Fruit fly (Drosophila melanogaster) whole organism, adult: ENCODE measurements around the gene tHMG1.

ENCODE experiments used
- CG11617 ChIP-seq: fragments of 200-800 bp; sonication (Bioruptor generic); optimal IDR thresholded peaks from 2 replicates; lab custom pipeline; 2017; ENCODE audit warnings: mild to moderate bottlenecking, missing biosample characterization, missing genetic modification reagents, missing genetic modification characterization
- CG12768 ChIP-seq: fragments of 200-800 bp; sonication (Bioruptor generic); optimal IDR thresholded peaks from 2 replicates; lab custom pipeline; 2017; ENCODE audit warnings: missing biosample characterization, missing genetic modification characterization, mild to moderate bottlenecking, moderate library complexity, missing genetic modification reagents
- CG14711 ChIP-seq: fragments of 200-800 bp; sonication (Bioruptor generic); optimal IDR thresholded peaks from 2 replicates; lab custom pipeline; 2018; ENCODE audit warnings: missing biosample characterization, mild to moderate bottlenecking, missing genetic modification characterization, moderate library complexity
- CG1620 ChIP-seq: fragments of 200-800 bp; sonication (Bioruptor generic); optimal IDR thresholded peaks from 2 replicates; lab custom pipeline; 2016; ENCODE audit warnings: missing biosample characterization, missing genetic modification characterization
- CG33017 ChIP-seq: fragments of 200-800 bp; sonication (Bioruptor generic); optimal IDR thresholded peaks from 2 replicates; lab custom pipeline; 2018; ENCODE audit warnings: missing biosample characterization, mild to moderate bottlenecking, missing genetic modification characterization, moderate library complexity
- CG5204 ChIP-seq: fragments of 200-800 bp; sonication (Bioruptor generic); optimal IDR thresholded peaks from 2 replicates; lab custom pipeline; 2016; ENCODE audit warnings: missing biosample characterization, missing genetic modification characterization
- CG7045 ChIP-seq: fragments of 200-800 bp; sonication (Bioruptor generic); optimal IDR thresholded peaks from 2 replicates; lab custom pipeline; 2017; ENCODE audit warnings: missing biosample characterization, mild to moderate bottlenecking, missing genetic modification characterization
- CG7101 ChIP-seq: fragments of 200-800 bp; sonication (Bioruptor generic); optimal IDR thresholded peaks from 2 replicates; lab custom pipeline; 2018; ENCODE audit warnings: missing biosample characterization, mild to moderate bottlenecking, missing genetic modification characterization, moderate library complexity
- Clk ChIP-seq: fragments of 200-800 bp; sonication (Bioruptor generic); optimal IDR thresholded peaks from 2 replicates; lab custom pipeline; 2017; ENCODE audit warnings: missing biosample characterization, missing genetic modification characterization
- Crg-1 ChIP-seq: fragments of 200-800 bp; sonication (Bioruptor generic); optimal IDR thresholded peaks from 2 replicates; lab custom pipeline; 2016; ENCODE audit warnings: missing biosample characterization, missing genetic modification characterization
- Hr96 ChIP-seq: fragments of 200-800 bp; sonication (Bioruptor generic); optimal IDR thresholded peaks from 2 replicates; lab custom pipeline; 2016; ENCODE audit warnings: missing biosample characterization, missing genetic modification characterization
- Mnt ChIP-seq: fragments of 200-800 bp; sonication (Bioruptor generic); optimal IDR thresholded peaks from 2 replicates; lab custom pipeline; 2016; ENCODE audit warnings: missing biosample characterization, mild to moderate bottlenecking, missing genetic modification characterization
- bab1 ChIP-seq: fragments of 200-800 bp; sonication (Bioruptor generic); optimal IDR thresholded peaks from 3 replicates; lab custom pipeline; 2019; ENCODE audit warnings: missing biosample characterization, mild to moderate bottlenecking, missing genetic modification characterization, moderate library complexity
- cic ChIP-seq: fragments of 200-800 bp; sonication (Bioruptor generic); optimal IDR thresholded peaks from 2 replicates; lab custom pipeline; 2017; ENCODE audit warnings: missing biosample characterization, mild to moderate bottlenecking, missing genetic modification characterization, moderate library complexity
- cnc ChIP-seq, 2 experiments: fragments of >200 bp; optimal IDR thresholded peaks; 2 replicates each; lab custom pipeline; 2017
- kay ChIP-seq: fragments of 200-800 bp; sonication (Bioruptor generic); peaks from one replicate; lab custom pipeline; 2016; ENCODE audit warnings: missing biosample characterization, missing genetic modification characterization, borderline replicate concordance
- ovo ChIP-seq: fragments of 200-800 bp; sonication (Bioruptor generic); optimal IDR thresholded peaks from 2 replicates; lab custom pipeline; 2016; ENCODE audit warnings: missing biosample characterization, missing genetic modification characterization
- pad ChIP-seq: fragments of 200-800 bp; sonication (Bioruptor generic); optimal IDR thresholded peaks from 3 replicates; lab custom pipeline; 2017; ENCODE audit warnings: missing biosample characterization, missing genetic modification characterization, mild to moderate bottlenecking, moderate library complexity, missing genetic modification reagents
- tj ChIP-seq: fragments of 200-800 bp; sonication (Bioruptor generic); optimal IDR thresholded peaks from 3 replicates; lab custom pipeline; 2017; ENCODE audit warnings: missing biosample characterization, mild to moderate bottlenecking, missing genetic modification characterization, moderate library complexity
- toe ChIP-seq: fragments of 200-800 bp; sonication (Bioruptor generic); optimal IDR thresholded peaks from 2 replicates; lab custom pipeline; 2016; ENCODE audit warnings: missing biosample characterization, missing genetic modification characterization

tHMG1 gene

DNA sequence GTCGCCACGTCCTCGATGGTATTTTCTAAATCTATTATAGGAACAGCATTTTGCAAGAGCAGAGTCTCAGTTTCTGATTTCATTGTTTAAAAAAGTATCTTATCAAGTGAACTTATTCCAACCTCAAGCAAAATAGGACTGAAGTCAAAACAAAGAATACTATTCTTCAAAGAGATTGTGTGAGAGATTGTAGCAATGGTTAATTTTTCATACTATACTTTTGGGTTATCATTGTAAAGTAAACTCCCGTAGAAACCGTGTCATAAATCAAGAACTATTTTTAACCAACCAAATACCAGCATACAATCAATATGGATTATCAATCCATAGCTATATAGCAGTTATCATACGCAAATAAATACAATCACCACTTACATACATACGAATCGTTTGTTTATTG is 40.2 kb downstream of the tHMG1 start, which contains the start of gene CG33093:
Gene CG33093, minus strand, starts transcription at position 122 of the 400 bp plus-strand sequence.
- TF ChIP-seq CG1620 (no peak), tj (GFP tag; lab: Kevin White, UChicago) (no peak), CG12768 (GFP tag; lab: Kevin White, UChicago) (no peak), cic (no peak), kay (GFP tag; lab: Kevin White, UChicago) (no peak), bab1 (GFP tag; lab: Kevin White, UChicago) (no peak), CG11617 (GFP tag; lab: Kevin White, UChicago) (no peak), Crg-1 (GFP tag; lab: Kevin White, UChicago) (no peak), CG14711 (tag; lab: Kevin White, UChicago) (no peak), CG7045 (GFP tag; lab: Kevin White, UChicago) (no peak), pad (GFP tag; lab: Kevin White, UChicago) (no peak), toe (GFP tag; lab: Kevin White, UChicago) (no peak), Hr96 (GFP tag; lab: Kevin White, UChicago) (no peak), CG7101 (tag; lab: Kevin White, UChicago) (no peak), ovo (no peak), CG33017 (tag; lab: Kevin White, UChicago) (no peak), cnc (optimal IDR thresholded peaks at IDR 0.05; lab: Kevin White, UChicago) (no peak), Clk (no peak), Mnt (GFP tag; lab: Kevin White, UChicago) (no peak), CG5204 (GFP tag; lab: Kevin White, UChicago) (no peak)

DNA sequence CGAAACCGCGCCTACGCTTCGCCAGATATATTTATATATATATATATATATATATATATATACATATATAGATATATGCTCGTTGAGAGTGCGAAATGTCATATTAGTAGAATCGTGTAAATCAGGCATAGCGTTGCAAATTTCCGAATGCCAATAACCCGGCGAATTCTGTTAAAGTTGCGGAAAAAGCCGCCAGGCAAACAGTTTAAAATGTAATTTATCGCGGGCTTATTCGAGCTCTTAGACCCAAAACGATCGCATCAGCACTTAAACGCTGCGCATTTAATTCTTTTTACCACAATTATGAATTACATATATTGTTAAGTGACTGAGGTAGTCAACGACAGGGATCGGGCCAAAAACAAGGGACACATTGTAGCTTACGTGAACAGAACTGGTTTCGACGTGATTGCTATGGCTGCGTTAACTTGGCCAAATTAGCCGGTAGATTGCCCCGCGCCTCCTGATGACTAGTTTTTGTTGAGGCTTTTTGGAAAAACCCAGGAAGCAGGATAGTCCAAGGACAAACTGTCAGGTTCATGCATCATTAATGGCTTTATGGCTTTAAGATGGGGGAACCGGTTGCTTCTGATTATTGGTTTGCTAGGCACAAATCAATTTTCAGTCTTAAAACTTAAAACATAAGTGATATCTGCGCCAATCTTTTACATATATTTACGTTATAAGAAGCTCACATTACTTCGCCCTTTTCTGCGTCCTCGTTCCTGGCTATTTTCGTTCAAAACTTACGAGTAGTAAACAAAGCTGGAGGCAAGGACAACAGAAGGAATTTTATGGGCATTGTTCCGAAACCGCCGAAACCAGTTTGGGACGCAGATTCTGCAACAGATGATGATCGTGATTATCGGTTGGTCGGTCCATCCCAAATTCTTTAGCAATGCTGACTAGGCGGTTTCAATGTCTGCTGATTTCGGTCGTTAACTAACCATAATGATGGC is 42.6 kb downstream of the tHMG1 start:
- TF ChIP-seq tj (GFP tag; lab: Kevin White, UChicago) (peak; percentile 97), CG1620 (no peak)

DNA sequence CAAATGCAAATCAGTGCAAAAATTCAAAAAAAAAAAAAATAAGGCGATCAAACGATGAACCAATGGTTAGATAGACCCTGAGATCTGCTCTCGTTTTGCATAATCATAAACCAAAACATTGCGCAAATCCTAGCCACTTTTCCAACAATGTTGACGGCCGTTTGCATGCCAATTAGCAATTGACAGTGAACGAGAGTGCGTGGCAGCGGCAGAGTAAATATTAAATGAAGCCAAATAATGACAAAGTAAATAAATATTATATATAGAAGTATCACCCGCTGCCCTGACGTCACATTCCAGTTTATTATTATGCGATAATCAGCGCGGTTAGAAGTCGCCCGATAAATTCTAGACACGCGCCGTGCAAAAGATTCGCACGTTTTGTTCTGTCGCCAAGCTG is 44.3 kb downstream of the tHMG1 start:
- TF ChIP-seq toe (GFP tag; lab: Kevin White, UChicago), result no peak
- TF ChIP-seq Crg-1 (GFP tag; lab: Kevin White, UChicago), result no peak
- TF ChIP-seq CG1620, result no peak
- no peak for TF ChIP-seq cic
- TF ChIP-seq CG7101 (tag; lab: Kevin White, UChicago), result no peak
- TF ChIP-seq tj (GFP tag; lab: Kevin White, UChicago), result no peak
- no peak for TF ChIP-seq CG33017 (tag; lab: Kevin White, UChicago)
- TF ChIP-seq kay (GFP tag; lab: Kevin White, UChicago), result no peak
- TF ChIP-seq cnc (optimal IDR thresholded peaks at IDR 0.05; lab: Kevin White, UChicago), result no peak
- TF ChIP-seq CG12768 (GFP tag; lab: Kevin White, UChicago), result no peak
- TF ChIP-seq CG14711 (tag; lab: Kevin White, UChicago), result no peak
- no peak for TF ChIP-seq CG5204 (GFP tag; lab: Kevin White, UChicago)
- TF ChIP-seq ovo, result no peak
- TF ChIP-seq Hr96 (GFP tag; lab: Kevin White, UChicago), result no peak
- no peak for TF ChIP-seq CG11617 (GFP tag; lab: Kevin White, UChicago)
- no peak for TF ChIP-seq Mnt (GFP tag; lab: Kevin White, UChicago)
- TF ChIP-seq bab1 (GFP tag; lab: Kevin White, UChicago), result no peak

DNA sequence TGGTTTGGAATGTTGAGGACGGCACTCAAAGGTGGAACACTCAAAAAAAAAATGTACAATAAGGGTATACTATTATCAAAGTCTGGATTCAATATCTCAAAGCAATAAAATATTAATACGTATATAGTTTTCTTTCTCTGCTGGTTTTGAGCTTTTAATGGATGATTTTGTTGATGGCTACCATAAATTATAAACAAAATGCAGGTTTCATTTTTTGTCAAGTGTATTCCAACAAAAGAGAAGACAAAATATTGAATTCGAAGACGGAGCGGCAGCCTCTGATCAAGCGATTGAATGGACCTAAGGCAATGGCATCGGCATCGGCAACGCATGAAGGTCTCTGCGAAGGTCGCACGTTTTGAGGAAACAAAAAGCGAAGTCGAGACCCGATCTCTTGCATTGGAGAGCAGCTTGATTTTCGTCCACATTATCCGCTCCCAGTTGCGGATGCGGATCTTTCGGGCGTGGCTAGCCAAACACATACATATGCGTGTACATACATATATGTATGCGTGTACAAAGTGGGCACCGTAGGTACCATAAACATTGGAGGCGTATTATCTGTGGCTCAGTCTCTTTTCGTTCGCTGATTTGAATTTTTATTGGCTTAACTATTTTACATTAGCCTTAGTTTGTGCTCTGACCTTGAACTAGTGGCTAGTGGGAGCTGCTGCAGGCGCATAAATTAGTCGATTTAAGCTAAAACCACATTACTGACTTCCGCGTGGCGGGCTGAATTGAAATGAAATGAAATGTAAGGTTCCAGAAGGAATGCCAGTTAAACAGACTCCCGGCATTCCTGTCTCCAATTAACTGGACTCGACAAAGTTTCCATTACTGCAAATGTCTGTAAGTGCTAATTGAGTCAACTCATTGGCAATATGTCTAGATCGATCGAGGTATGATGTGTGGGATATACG is 45.1 kb downstream of the tHMG1 start:
- TF ChIP-seq CG7101 (tag; lab: Kevin White, UChicago), result no peak
- no peak for TF ChIP-seq CG14711 (tag; lab: Kevin White, UChicago)
- no peak for TF ChIP-seq CG7045 (GFP tag; lab: Kevin White, UChicago)
- TF ChIP-seq tj (GFP tag; lab: Kevin White, UChicago), result no peak
- TF ChIP-seq CG11617 (GFP tag; lab: Kevin White, UChicago), result no peak
- TF ChIP-seq toe (GFP tag; lab: Kevin White, UChicago), result no peak
- TF ChIP-seq Hr96 (GFP tag; lab: Kevin White, UChicago), result no peak
- no peak for TF ChIP-seq Mnt (GFP tag; lab: Kevin White, UChicago)
- no peak for TF ChIP-seq CG5204 (GFP tag; lab: Kevin White, UChicago)
- no peak for TF ChIP-seq cnc (optimal IDR thresholded peaks at IDR 0.05; lab: Kevin White, UChicago)
- TF ChIP-seq kay (GFP tag; lab: Kevin White, UChicago), result no peak
- TF ChIP-seq Clk, result no peak
- TF ChIP-seq CG12768 (GFP tag; lab: Kevin White, UChicago), result no peak
- TF ChIP-seq Crg-1 (GFP tag; lab: Kevin White, UChicago), result no peak
- no peak for TF ChIP-seq pad (GFP tag; lab: Kevin White, UChicago)
- TF ChIP-seq CG1620, result no peak
- TF ChIP-seq CG33017 (tag; lab: Kevin White, UChicago), result no peak
- TF ChIP-seq ovo, result no peak
- no peak for TF ChIP-seq cic

DNA sequence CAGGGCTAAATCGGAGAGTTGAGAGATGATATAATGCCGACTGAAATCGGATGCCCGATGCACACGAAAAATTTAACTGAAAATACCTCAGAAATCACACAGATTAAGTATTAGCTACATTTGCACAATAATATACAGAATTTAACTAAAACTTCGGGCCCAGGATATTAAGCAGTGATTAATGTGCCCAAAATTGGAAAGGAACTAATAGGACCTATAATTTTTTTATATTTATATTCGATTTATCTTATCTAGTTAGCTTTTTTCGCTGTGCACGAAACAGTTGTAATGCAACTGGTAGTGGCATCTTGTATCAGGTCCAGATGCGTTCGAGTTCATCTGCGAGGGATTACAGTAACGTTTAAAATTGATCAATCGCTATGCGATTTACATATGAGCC is 47.2 kb downstream of the tHMG1 start:
- no peak for TF ChIP-seq CG12768 (GFP tag; lab: Kevin White, UChicago)
- no peak for TF ChIP-seq toe (GFP tag; lab: Kevin White, UChicago)
- no peak for TF ChIP-seq CG7101 (tag; lab: Kevin White, UChicago)
- no peak for TF ChIP-seq pad (GFP tag; lab: Kevin White, UChicago)
- TF ChIP-seq cic, result no peak
- no peak for TF ChIP-seq Clk
- no peak for TF ChIP-seq bab1 (GFP tag; lab: Kevin White, UChicago)
- no peak for TF ChIP-seq Crg-1 (GFP tag; lab: Kevin White, UChicago)
- TF ChIP-seq kay (GFP tag; lab: Kevin White, UChicago), result no peak
- TF ChIP-seq Mnt (GFP tag; lab: Kevin White, UChicago), result no peak
- no peak for TF ChIP-seq CG7045 (GFP tag; lab: Kevin White, UChicago)
